Worm (Caenorhabditis elegans): ENCODE measurements around the gene C16B8.3.

Gene C16B8.3

DNA sequence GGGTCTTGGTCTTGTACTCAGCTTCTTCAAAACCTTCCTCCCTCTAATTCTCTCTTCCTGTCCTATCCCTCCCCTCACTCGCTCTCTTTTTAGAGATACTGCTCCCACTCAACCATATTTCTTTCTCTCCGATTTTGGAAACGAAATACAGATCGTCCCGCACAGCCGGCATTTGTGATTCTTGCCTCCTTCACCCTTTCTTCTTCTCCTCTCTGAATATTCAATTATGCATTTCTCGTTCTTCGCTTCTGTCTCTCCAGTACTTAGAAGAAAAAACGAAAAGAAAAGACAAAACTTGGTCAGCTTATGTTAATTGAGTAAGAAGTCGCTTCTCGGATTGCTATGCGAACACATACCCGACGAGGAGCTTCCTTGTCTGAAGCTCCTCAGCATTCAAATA, 22.5 kb upstream of the C16B8.3 start:
- TF ChIP-seq aha-1 (tag; optimal IDR thresholded peaks at IDR 0.05) (no peak), efl-1 (optimal IDR thresholded peaks at IDR 0.05) (no peak), efl-1 (GFP tag; optimal IDR thresholded peaks at IDR 0.05 in 1 of 2) (peak in 1 of 2 experiments; percentile 34), lin-35 (GFP tag; optimal IDR thresholded peaks at IDR 0.05) (no peak), vab-15 (tag; optimal IDR thresholded peaks at IDR 0.05) (no peak), ceh-82 (tag; optimal IDR thresholded peaks at IDR 0.05) (no peak), mab-9 (GFP tag; IDR thresholded peaks at IDR 0.05) (no peak), mef-2 (tag; optimal IDR thresholded peaks at IDR 0.05) (no peak), nhr-11 (tag; optimal IDR thresholded peaks at IDR 0.05) (no peak)

- no peak for TF ChIP-seq aly-2 (tag; optimal IDR thresholded peaks at IDR 0.05)
- peak; percentile 44 for TF ChIP-seq lin-14 (GFP tag; optimal IDR thresholded peaks at IDR 0.05)
- no peak for TF ChIP-seq lin-13 (GFP tag; optimal IDR thresholded peaks at IDR 0.05)
- TF ChIP-seq tbx-2 (tag; optimal IDR thresholded peaks at IDR 0.05), result peak; percentile 25
- TF ChIP-seq unc-86 (tag; optimal IDR thresholded peaks at IDR 0.05), result no peak
- TF ChIP-seq ztf-11 (tag; optimal IDR thresholded peaks at IDR 0.05), result no peak
- TF ChIP-seq sup-37 (GFP tag; optimal IDR thresholded peaks at IDR 0.05), result no peak
- no peak for TF ChIP-seq nhr-11 (tag; optimal IDR thresholded peaks at IDR 0.05)
- TF ChIP-seq nhr-20 (tag; optimal IDR thresholded peaks at IDR 0.05), result peak; percentile 11
- TF ChIP-seq C16A3.4 (tag; optimal IDR thresholded peaks at IDR 0.05), result no peak
- peak; percentile 1 for TF ChIP-seq nhr-71 (tag; optimal IDR thresholded peaks at IDR 0.05)
- peak; percentile 8 for TF ChIP-seq nhr-77 (tag; optimal IDR thresholded peaks at IDR 0.05)
- peak; percentile 16 for TF ChIP-seq skn-1 (tag; optimal IDR thresholded peaks at IDR 0.05)
- TF ChIP-seq mdl-1 (tag; optimal IDR thresholded peaks at IDR 0.05), result peak in 1 of 2 experiments; percentile 3
- TF ChIP-seq lir-3 (tag; optimal IDR thresholded peaks at IDR 0.05; ENCODE audit: poor library complexity), result no peak
- no peak for TF ChIP-seq unc-30 (tag; optimal IDR thresholded peaks at IDR 0.05)
- no peak for TF ChIP-seq ceh-8 (GFP tag; optimal IDR thresholded peaks at IDR 0.05)
- no peak for TF ChIP-seq vab-15 (tag; optimal IDR thresholded peaks at IDR 0.05)
- no peak for TF ChIP-seq unc-98 (GFP tag; IDR thresholded peaks at IDR 0.05)
- TF ChIP-seq C34B4.2 (tag; optimal IDR thresholded peaks at IDR 0.05), result no peak
Observed at ce11 chrX:3990495-3990894, 22.1 kb upstream of the C16B8.3 start.

- TF ChIP-seq mdl-1 (tag; optimal IDR thresholded peaks at IDR 0.05), result no peak
- no peak for TF ChIP-seq snpc-4 (tag; optimal IDR thresholded peaks at IDR 0.05)
- no peak for TF ChIP-seq ceh-8 (GFP tag; optimal IDR thresholded peaks at IDR 0.05)
Observed at ce11 chrX:3988575-3988974, 20.1 kb upstream of the C16B8.3 start.

- no peak for TF ChIP-seq lin-13 (GFP tag; optimal IDR thresholded peaks at IDR 0.05)
- no peak for TF ChIP-seq sox-4 (tag; optimal IDR thresholded peaks at IDR 0.05)
- no peak for TF ChIP-seq grh-1 (GFP tag; IDR thresholded peaks at IDR 0.05)
- TF ChIP-seq egl-27 (tag; optimal IDR thresholded peaks at IDR 0.05), result no peak
- no peak for TF ChIP-seq aha-1 (tag; optimal IDR thresholded peaks at IDR 0.05)
- peak; percentile 14 for TF ChIP-seq blmp-1 (tag; optimal IDR thresholded peaks at IDR 0.05)
Observed at ce11 chrX:3982370-3982769, 13.9 kb upstream of the C16B8.3 start.

- TF ChIP-seq elt-3 (tag; optimal IDR thresholded peaks at IDR 0.05) (no peak), rnt-1 (tag; optimal IDR thresholded peaks at IDR 0.05) (no peak), nhr-77 (tag; optimal IDR thresholded peaks at IDR 0.05) (no peak), ceh-8 (GFP tag; optimal IDR thresholded peaks at IDR 0.05) (no peak), efl-1 (optimal IDR thresholded peaks at IDR 0.05) (no peak), efl-1 (GFP tag; optimal IDR thresholded peaks at IDR 0.05 in 1 of 2) (peak in 1 of 2 experiments; percentile 73), efl-3 (GFP tag; optimal IDR thresholded peaks at IDR 0.05) (no peak), mef-2 (tag; optimal IDR thresholded peaks at IDR 0.05) (no peak)
Observed at ce11 chrX:3979146-3979545, 10.7 kb upstream of the C16B8.3 start.
